Worm (Caenorhabditis elegans) whole organism, mixed stage, embryonic: Measurements from ENCODE around the gene shw-3.

Experiments
- M03D4.4 ChIP-seq: sonication (generic microtip); optimal IDR thresholded peaks from 2 replicates; lab custom pipeline; 2017; ENCODE audit warnings: mild to moderate bottlenecking, missing genetic modification characterization, missing compliant biosample characterization
- bed-3 ChIP-seq: fragments of 200-800 bp; sonication (Bioruptor generic); optimal IDR thresholded peaks from 3 replicates; lab custom pipeline; 2018; ENCODE audit warnings: mild to moderate bottlenecking, missing genetic modification characterization, moderate library complexity, missing compliant biosample characterization
- blmp-1 ChIP-seq: fragments of 150-350 bp; optimal IDR thresholded peaks from 2 replicates; lab custom pipeline; 2014; ENCODE audit warnings: missing biosample characterization, missing genetic modification characterization
- ceh-39 ChIP-seq: fragments of 150-350 bp; optimal IDR thresholded peaks from 2 replicates; lab custom pipeline; 2014; ENCODE audit warnings: missing biosample characterization, missing genetic modification characterization
- ceh-43 ChIP-seq: fragments of 200-800 bp; sonication (Bioruptor generic); optimal IDR thresholded peaks from 2 replicates; lab custom pipeline; 2018; ENCODE audit warnings: mild to moderate bottlenecking, missing genetic modification characterization, moderate library complexity, missing compliant biosample characterization
- ceh-83 ChIP-seq: fragments of 200-800 bp; sonication (Bioruptor generic); optimal IDR thresholded peaks from 2 replicates; lab custom pipeline; 2018; ENCODE audit warnings: mild to moderate bottlenecking, missing genetic modification characterization, missing compliant biosample characterization
- ces-1 ChIP-seq: fragments of 150-350 bp; optimal IDR thresholded peaks from 2 replicates; lab custom pipeline; 2014; ENCODE audit warnings: missing biosample characterization, missing genetic modification reagents, missing genetic modification characterization
- cnd-1 ChIP-seq: fragments of 200-800 bp; sonication (Bioruptor generic); optimal IDR thresholded peaks from 2 replicates; lab custom pipeline; 2018; ENCODE audit warnings: mild to moderate bottlenecking, missing genetic modification characterization, missing compliant biosample characterization
- drap-1 ChIP-seq: fragments of 200-800 bp; sonication (Bioruptor generic); optimal IDR thresholded peaks from 3 replicates; lab custom pipeline; 2018; ENCODE audit warnings: mild to moderate bottlenecking, missing genetic modification characterization, missing compliant biosample characterization
- elt-1 ChIP-seq: sonication (generic microtip); optimal IDR thresholded peaks from 2 replicates; lab custom pipeline; 2017; ENCODE audit warnings: missing genetic modification characterization, mild to moderate bottlenecking, missing compliant biosample characterization, antibody characterized with exemption, moderate library complexity, borderline replicate concordance; ENCODE audit not compliant: insufficient read depth
- elt-3 ChIP-seq: fragments of 150-350 bp; optimal IDR thresholded peaks from 2 replicates; lab custom pipeline; 2014; ENCODE audit warnings: missing biosample characterization, missing genetic modification characterization
- flh-1 ChIP-seq: fragments of 200-800 bp; sonication (Bioruptor generic); optimal IDR thresholded peaks from 2 replicates; lab custom pipeline; 2018; ENCODE audit warnings: mild to moderate bottlenecking, missing genetic modification characterization, moderate library complexity, missing compliant biosample characterization
- ham-2 ChIP-seq: fragments of 200-800 bp; sonication (Bioruptor generic); optimal IDR thresholded peaks from 2 replicates; lab custom pipeline; 2018; ENCODE audit warnings: mild to moderate bottlenecking, missing genetic modification characterization, missing compliant biosample characterization
- hlh-1 ChIP-seq: fragments of 150-350 bp; optimal IDR thresholded peaks from 2 replicates; lab custom pipeline; 2014; ENCODE audit warnings: missing biosample characterization, missing genetic modification reagents, missing genetic modification characterization
- lin-13 ChIP-seq: fragments of 150-350 bp; optimal IDR thresholded peaks from 2 replicates; lab custom pipeline; 2014; ENCODE audit warnings: missing biosample characterization, missing genetic modification characterization
- lsy-2 ChIP-seq: fragments of 150-350 bp; optimal IDR thresholded peaks from 2 replicates; lab custom pipeline; 2014; ENCODE audit warnings: missing biosample characterization, missing genetic modification characterization
- mab-5 ChIP-seq: fragments of 150-350 bp; optimal IDR thresholded peaks from 2 replicates; lab custom pipeline; 2014; ENCODE audit warnings: missing biosample characterization, missing genetic modification characterization
- mep-1 ChIP-seq: fragments of 150-350 bp; optimal IDR thresholded peaks from 2 replicates; lab custom pipeline; 2017; ENCODE audit warnings: missing biosample characterization, missing genetic modification reagents, missing genetic modification characterization, inconsistent platforms
- mls-2 ChIP-seq: sonication (generic microtip); optimal IDR thresholded peaks from 2 replicates; lab custom pipeline; 2016; ENCODE audit warnings: mild to moderate bottlenecking, missing genetic modification characterization, moderate library complexity, missing compliant biosample characterization
- nhr-12 ChIP-seq: fragments of 150-350 bp; optimal IDR thresholded peaks from 2 replicates; lab custom pipeline; 2014; ENCODE audit warnings: missing biosample characterization, missing genetic modification characterization
- nhr-2 ChIP-seq: fragments of 150-350 bp; optimal IDR thresholded peaks from 2 replicates; lab custom pipeline; 2014; ENCODE audit warnings: missing biosample characterization, missing genetic modification characterization
- nhr-237 ChIP-seq: fragments of 150-350 bp; optimal IDR thresholded peaks from 2 replicates; lab custom pipeline; 2014; ENCODE audit warnings: missing biosample characterization, missing genetic modification characterization
- nhr-28 ChIP-seq: fragments of 150-350 bp; optimal IDR thresholded peaks from 2 replicates; lab custom pipeline; 2014; ENCODE audit warnings: missing biosample characterization, missing genetic modification characterization
- nhr-76 ChIP-seq: sonication (generic microtip); optimal IDR thresholded peaks from 2 replicates; lab custom pipeline; 2017; ENCODE audit warnings: missing biosample characterization, missing genetic modification characterization
- pha-4 ChIP-seq: fragments of 150-350 bp; optimal IDR thresholded peaks from 2 replicates; lab custom pipeline; 2018; ENCODE audit warnings: missing biosample characterization, missing genetic modification reagents, missing genetic modification characterization
- sem-2 ChIP-seq: fragments of 200-800 bp; sonication (Bioruptor generic); optimal IDR thresholded peaks from 2 replicates; lab custom pipeline; 2018; ENCODE audit warnings: mild to moderate bottlenecking, missing genetic modification characterization, missing compliant biosample characterization
- snpc-4 ChIP-seq: fragments of 150-350 bp; optimal IDR thresholded peaks from 2 replicates; lab custom pipeline; 2014; ENCODE audit warnings: missing biosample characterization, missing genetic modification characterization
- sptf-1 ChIP-seq: sonication (generic microtip); optimal IDR thresholded peaks from 2 replicates; lab custom pipeline; 2017; ENCODE audit warnings: mild to moderate bottlenecking, missing genetic modification characterization, moderate library complexity, missing compliant biosample characterization
- tbx-8 ChIP-seq: fragments of 200-800 bp; sonication (Bioruptor generic); optimal IDR thresholded peaks from 2 replicates; lab custom pipeline; 2018; ENCODE audit warnings: mild to moderate bottlenecking, missing genetic modification characterization, moderate library complexity, missing compliant biosample characterization
- unc-120 ChIP-seq: sonication (generic microtip); optimal IDR thresholded peaks from 2 replicates; lab custom pipeline; 2017; ENCODE audit warnings: missing genetic modification characterization, missing compliant biosample characterization; ENCODE audit not compliant: poor library complexity, severe bottlenecking
- unc-39 ChIP-seq: fragments of 150-350 bp; optimal IDR thresholded peaks from 2 replicates; lab custom pipeline; 2014; ENCODE audit warnings: missing biosample characterization, missing genetic modification characterization
- unc-62 ChIP-seq: fragments of 150-350 bp; optimal IDR thresholded peaks from 2 replicates; lab custom pipeline; 2014; ENCODE audit warnings: missing biosample characterization, missing genetic modification reagents, missing genetic modification characterization
- ztf-11 ChIP-seq: fragments of 150-350 bp; optimal IDR thresholded peaks from 2 replicates; lab custom pipeline; 2014; ENCODE audit warnings: missing biosample characterization, missing genetic modification characterization

shw-3 gene

ce11 chrV:12952287-12952686, 34.7 kb downstream of the shw-3 start, which contains the start of gene pqn-68:
pqn-68 (plus strand) TSS chrV:12952636.
- peak; percentile 8 for TF ChIP-seq pha-4 (tag; lab: Kevin White, UChicago)
- TF ChIP-seq ham-2 (GFP tag; lab: Kevin White, UChicago) = no peak

- TF ChIP-seq nhr-12 (tag; lab: Kevin White, UChicago) = no peak
- peak; percentile 11 for TF ChIP-seq pha-4 (tag; lab: Kevin White, UChicago)
- peak; percentile 90 for TF ChIP-seq ces-1 (GFP tag; lab: Kevin White, UChicago)
- no peak for TF ChIP-seq sem-2 (GFP tag; lab: Kevin White, UChicago)
- peak; percentile 14 for TF ChIP-seq lin-13 (tag; lab: Kevin White, UChicago)
- TF ChIP-seq sptf-1 (tag; lab: Kevin White, UChicago) = no peak
- TF ChIP-seq hlh-1 (tag; lab: Kevin White, UChicago) = peak; percentile 50
- TF ChIP-seq mab-5 = no peak
- no peak for TF ChIP-seq nhr-76 (tag; lab: Kevin White, UChicago)
- no peak for TF ChIP-seq ceh-39
- no peak for TF ChIP-seq flh-1 (GFP tag; lab: Kevin White, UChicago)
- no peak for TF ChIP-seq ceh-43 (GFP tag; lab: Kevin White, UChicago)
- TF ChIP-seq snpc-4 (tag; lab: Kevin White, UChicago) = no peak
- no peak for TF ChIP-seq unc-120 (tag; lab: Kevin White, UChicago)
- no peak for TF ChIP-seq blmp-1 (tag; lab: Kevin White, UChicago)
- no peak for TF ChIP-seq mls-2 (tag; lab: Kevin White, UChicago)
- no peak for TF ChIP-seq M03D4.4 (tag; lab: Kevin White, UChicago)
- peak; percentile 12 for TF ChIP-seq nhr-237 (tag; lab: Kevin White, UChicago)
- no peak for TF ChIP-seq unc-39 (tag; lab: Kevin White, UChicago)
- TF ChIP-seq ceh-83 (GFP tag; lab: Kevin White, UChicago) = no peak
- no peak for TF ChIP-seq cnd-1 (tag; lab: Kevin White, UChicago)
- TF ChIP-seq mep-1 (tag; lab: Kevin White, UChicago) = peak; percentile 17
- TF ChIP-seq nhr-2 = no peak
- TF ChIP-seq ztf-11 (tag; lab: Kevin White, UChicago) = no peak
- no peak for TF ChIP-seq drap-1 (GFP tag; lab: Kevin White, UChicago)
- TF ChIP-seq bed-3 = no peak
- no peak for TF ChIP-seq ham-2 (GFP tag; lab: Kevin White, UChicago)
- TF ChIP-seq tbx-8 (GFP tag; lab: Kevin White, UChicago) = no peak
- no peak for TF ChIP-seq lsy-2 (tag; lab: Kevin White, UChicago)
- no peak for TF ChIP-seq elt-1
- TF ChIP-seq nhr-28 (tag; lab: Kevin White, UChicago) = no peak
These were observed 36.0 kb downstream of the shw-3 start, which contains the start of the genes T16G1.9 and T16G1.18 for ce11 chrV:12950812-12951528. T16G1.9 (minus strand) TSS chrV:12950862. T16G1.18 (plus strand) TSS chrV:12951304.

ce11 chrV:12949607-12950006, 37.4 kb downstream of the shw-3 start, which contains the start of gene T16G1.13:
T16G1.13 (plus strand) TSS chrV:12949907.
- no peak for TF ChIP-seq pha-4 (tag; lab: Kevin White, UChicago)
- TF ChIP-seq elt-1 = no peak
- TF ChIP-seq elt-3 (tag; lab: Kevin White, UChicago) = no peak
- no peak for TF ChIP-seq cnd-1 (tag; lab: Kevin White, UChicago)
- no peak for TF ChIP-seq ceh-39
- TF ChIP-seq unc-62 (GFP tag; lab: Kevin White, UChicago) = no peak
- no peak for TF ChIP-seq ceh-83 (GFP tag; lab: Kevin White, UChicago)
- TF ChIP-seq nhr-28 (tag; lab: Kevin White, UChicago) = no peak
- TF ChIP-seq sptf-1 (tag; lab: Kevin White, UChicago) = no peak
- TF ChIP-seq M03D4.4 (tag; lab: Kevin White, UChicago) = no peak

ce11 chrV:12944775-12945174, 42.2 kb downstream of the shw-3 start, which contains the start of gene grl-2:
grl-2 (plus strand) TSS chrV:12945075.
- TF ChIP-seq sptf-1 (tag; lab: Kevin White, UChicago) (no peak), ceh-83 (GFP tag; lab: Kevin White, UChicago) (no peak), mep-1 (tag; lab: Kevin White, UChicago) (no peak), nhr-76 (tag; lab: Kevin White, UChicago) (no peak), M03D4.4 (tag; lab: Kevin White, UChicago) (no peak), cnd-1 (tag; lab: Kevin White, UChicago) (no peak), blmp-1 (tag; lab: Kevin White, UChicago) (no peak), lsy-2 (tag; lab: Kevin White, UChicago) (no peak), ham-2 (GFP tag; lab: Kevin White, UChicago) (no peak), mab-5 (no peak), hlh-1 (tag; lab: Kevin White, UChicago) (no peak), ceh-43 (GFP tag; lab: Kevin White, UChicago) (no peak), snpc-4 (tag; lab: Kevin White, UChicago) (no peak), ztf-11 (tag; lab: Kevin White, UChicago) (no peak), flh-1 (GFP tag; lab: Kevin White, UChicago) (no peak), elt-3 (tag; lab: Kevin White, UChicago) (no peak)
